Fruit fly (Drosophila melanogaster) whole organism, pupa: ENCODE measurements around the gene CG31278.

ENCODE experiments used
- CG10348 ChIP-seq: fragments of 200-800 bp; sonication (Bioruptor generic); IDR thresholded peaks from 2 replicates; pipeline ENCODE4 v1.3.6; 2022; ENCODE audit warnings: missing biosample characterization, missing genetic modification characterization
- CG12605 ChIP-seq: fragments of 200-800 bp; sonication (Bioruptor generic); IDR thresholded peaks from 2 replicates; pipeline ENCODE4 v1.3.6; 2022; ENCODE audit warnings: missing biosample characterization, missing genetic modification characterization
- CG13204 ChIP-seq: fragments of 200-800 bp; sonication (Bioruptor generic); optimal IDR thresholded peaks from 2 replicates; lab custom pipeline; 2018; ENCODE audit warnings: missing biosample characterization, mild to moderate bottlenecking, missing genetic modification characterization, moderate library complexity
- CG14655 ChIP-seq: fragments of 200-800 bp; sonication (Bioruptor generic); optimal IDR thresholded peaks from 3 replicates; lab custom pipeline; 2017; ENCODE audit warnings: mild to moderate bottlenecking, missing biosample characterization, missing genetic modification reagents, missing genetic modification characterization
- CG15710 ChIP-seq: fragments of 200-800 bp; sonication (Bioruptor generic); optimal IDR thresholded peaks from 2 replicates; lab custom pipeline; 2018; ENCODE audit warnings: missing biosample characterization, mild to moderate bottlenecking, missing genetic modification characterization, moderate library complexity
- CG17806 ChIP-seq: fragments of 200-800 bp; sonication (Bioruptor generic); optimal IDR thresholded peaks from 2 replicates; lab custom pipeline; 2018; ENCODE audit warnings: missing biosample characterization, mild to moderate bottlenecking, missing genetic modification characterization, moderate library complexity
- CG32121 ChIP-seq: fragments of 200-800 bp; sonication (Bioruptor generic); IDR thresholded peaks from 2 replicates; pipeline ENCODE4 v1.3.6; 2022; ENCODE audit warnings: missing biosample characterization, missing genetic modification characterization
- CG34367 ChIP-seq: fragments of 200-800 bp; sonication (Bioruptor generic); optimal IDR thresholded peaks from 2 replicates; lab custom pipeline; 2018; ENCODE audit warnings: missing biosample characterization, mild to moderate bottlenecking, missing genetic modification characterization
- CG4496 ChIP-seq: fragments of 200-800 bp; sonication (Bioruptor generic); IDR thresholded peaks from 3 replicates; pipeline ENCODE4 v1.3.6; 2022; ENCODE audit warnings: missing biosample characterization, missing genetic modification characterization
- CG8159 ChIP-seq: fragments of 200-800 bp; sonication (Bioruptor generic); optimal IDR thresholded peaks from 3 replicates; lab custom pipeline; 2018; ENCODE audit warnings: missing biosample characterization, mild to moderate bottlenecking, missing genetic modification characterization, moderate library complexity
- CG8301 ChIP-seq: fragments of 200-800 bp; sonication (Bioruptor generic); optimal IDR thresholded peaks from 2 replicates; lab custom pipeline; 2018; ENCODE audit warnings: missing biosample characterization, mild to moderate bottlenecking, missing genetic modification characterization
- CG9948 ChIP-seq: fragments of 200-800 bp; sonication (Bioruptor generic); optimal IDR thresholded peaks from 2 replicates; lab custom pipeline; 2018; ENCODE audit warnings: missing biosample characterization, mild to moderate bottlenecking, missing genetic modification characterization, moderate library complexity
- D1 ChIP-seq: fragments of 200-800 bp; sonication (Bioruptor generic); optimal IDR thresholded peaks from 2 replicates; lab custom pipeline; 2018; ENCODE audit warnings: missing biosample characterization, mild to moderate bottlenecking, missing genetic modification characterization, moderate library complexity
- EcR ChIP-seq: fragments of 200-800 bp; sonication (Bioruptor generic); optimal IDR thresholded peaks from 3 replicates; lab custom pipeline; 2019; ENCODE audit warnings: missing biosample characterization, missing genetic modification characterization, mild to moderate bottlenecking, moderate library complexity, missing genetic modification reagents
- Ets98B ChIP-seq: fragments of 200-800 bp; sonication (Bioruptor generic); IDR thresholded peaks from 2 replicates; pipeline ENCODE4 v1.3.6; 2022; ENCODE audit warnings: missing biosample characterization, missing genetic modification characterization
- Pif1A ChIP-seq: fragments of 200-800 bp; sonication (Bioruptor generic); optimal IDR thresholded peaks from 3 replicates; lab custom pipeline; 2016; ENCODE audit warnings: missing biosample characterization, missing genetic modification characterization
- Pif1B ChIP-seq: fragments of 200-800 bp; sonication (Bioruptor generic); optimal IDR thresholded peaks from 3 replicates; lab custom pipeline; 2016; ENCODE audit warnings: missing biosample characterization, missing genetic modification characterization
- Snoo ChIP-seq: fragments of 200-800 bp; sonication (Bioruptor generic); optimal IDR thresholded peaks from 3 replicates; lab custom pipeline; 2017; ENCODE audit warnings: missing biosample characterization, mild to moderate bottlenecking, missing genetic modification characterization, inconsistent platforms
- fd96Ca ChIP-seq: fragments of 200-800 bp; sonication (Bioruptor generic); IDR thresholded peaks from 3 replicates; pipeline ENCODE4 v1.3.6; 2022; ENCODE audit warnings: missing biosample characterization, missing genetic modification characterization
- gl ChIP-seq: fragments of 200-800 bp; sonication (Bioruptor generic); optimal IDR thresholded peaks from 2 replicates; lab custom pipeline; 2018; ENCODE audit warnings: missing biosample characterization, mild to moderate bottlenecking, missing genetic modification characterization
- rn ChIP-seq: fragments of 200-800 bp; sonication (Bioruptor generic); IDR thresholded peaks from 2 replicates; pipeline ENCODE4 v1.3.6; 2022; ENCODE audit warnings: missing biosample characterization, missing genetic modification characterization

Gene CG31278

DNA sequence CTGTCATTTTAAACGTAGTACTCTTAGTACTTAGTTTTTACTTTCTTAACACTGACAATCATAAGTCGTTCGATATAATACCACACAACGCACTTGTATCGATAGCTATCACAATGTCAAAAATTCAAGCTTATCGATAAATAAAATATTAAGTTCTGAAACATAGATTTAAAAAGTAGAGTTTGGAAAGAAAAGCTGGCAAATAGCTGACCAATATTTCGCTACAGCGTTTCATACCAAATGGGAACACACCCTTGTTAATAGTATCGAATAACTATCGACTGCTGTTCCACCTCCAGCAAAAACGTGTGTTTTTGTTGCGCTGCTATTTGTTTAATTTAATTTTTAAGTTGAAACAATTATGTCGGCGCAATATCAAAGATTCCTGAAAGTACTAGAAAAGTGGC, 11.8 kb downstream of the CG31278 start, which contains the start of the genes pug, CG14683 and CG46459:
Gene pug, plus strand, starts transcription at position 164 of the 407 bp plus-strand sequence.
Gene CG14683, plus strand, starts transcription at position 277 of the 407 bp plus-strand sequence.
Gene CG46459, plus strand, starts transcription at position 277 of the 407 bp plus-strand sequence.
- TF ChIP-seq Ets98B (0 out of 2 replicates have a peak, but pooled peaks have one; percentile 11), CG17806 (no peak)

DNA sequence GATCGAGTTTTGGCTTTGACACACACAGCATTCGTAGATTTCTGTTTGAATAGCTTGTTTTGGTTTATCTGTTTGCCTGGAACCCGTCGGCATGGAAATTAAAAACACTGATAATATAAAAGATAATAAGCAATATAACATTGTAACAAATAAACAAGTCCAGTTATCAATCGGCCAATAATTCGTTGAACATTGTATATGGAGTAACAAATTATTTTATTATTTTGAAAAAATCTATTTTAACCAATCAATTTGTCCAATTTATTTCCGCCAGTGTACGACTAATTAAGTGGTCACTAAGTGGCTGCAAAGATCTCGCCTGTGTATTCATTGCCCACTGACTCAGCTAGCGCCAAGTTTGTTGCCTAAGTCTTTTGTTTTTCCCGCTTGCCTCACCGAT, 19.3 kb downstream of the CG31278 start:
- no peak for TF ChIP-seq Snoo (tag; lab: Kevin White, UChicago)
- TF ChIP-seq CG32121 (GFP tag; lab: Robert Waterston, UW), result peak; percentile 44; the same call in 1 of the 2 replicates
- no peak for TF ChIP-seq CG8301
- TF ChIP-seq CG8159 (tag; lab: Kevin White, UChicago), result no peak
- TF ChIP-seq Ets98B, result 0 out of 2 replicates have a peak, but pooled peaks have one; percentile 20
- peak; percentile 70; the same call in 2 of the 3 replicates for TF ChIP-seq CG4496 (GFP tag; lab: Robert Waterston, UW)
- TF ChIP-seq CG12605 (GFP tag; lab: Robert Waterston, UW), result no peak

DNA sequence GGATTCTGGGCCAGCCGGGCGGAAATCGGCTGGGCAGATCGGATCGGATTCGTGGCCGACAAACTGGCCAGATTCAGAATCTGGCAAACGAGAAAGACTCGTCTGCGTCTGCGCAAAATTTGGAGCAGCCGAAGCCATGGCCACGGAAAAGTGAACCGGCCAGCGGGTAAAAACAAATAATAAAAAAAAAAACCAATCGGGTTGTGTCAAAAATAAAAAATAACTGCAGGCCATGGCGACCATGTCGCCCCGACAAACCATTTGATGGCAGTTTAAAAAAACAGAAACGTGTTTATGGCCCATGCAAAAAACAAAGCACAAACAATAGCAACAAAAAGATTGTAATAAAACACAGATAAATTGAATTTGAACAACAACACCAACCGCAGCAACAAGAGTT, 20.0 kb downstream of the CG31278 start:
- TF ChIP-seq D1 (no peak), Ets98B (peak; percentile 44; the same call in 1 of the 2 replicates), CG10348 (GFP tag; lab: Robert Waterston, UW) (no peak)

DNA sequence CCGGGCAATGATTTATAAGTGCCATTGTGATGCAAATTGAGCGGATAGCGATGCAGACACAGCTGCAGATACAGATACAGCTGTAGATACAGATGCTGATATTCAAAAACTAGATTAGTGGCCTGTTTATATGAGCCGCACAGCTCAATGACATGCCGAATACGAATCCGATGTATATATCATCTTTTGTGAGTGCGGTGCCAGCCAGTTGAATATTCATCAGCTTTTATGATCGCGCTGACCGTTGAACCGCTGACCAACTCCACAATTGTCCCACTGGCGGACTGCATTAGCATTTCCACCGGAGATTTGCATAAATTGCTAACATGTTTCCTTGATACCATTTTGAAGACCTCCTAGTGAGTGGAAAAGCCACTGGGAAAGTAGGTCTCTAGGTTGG, 20.8 kb downstream of the CG31278 start:
- TF ChIP-seq EcR (no peak), D1 (no peak), fd96Ca (GFP tag; lab: Robert Waterston, UW) (no peak), CG10348 (GFP tag; lab: Robert Waterston, UW) (no peak), CG13204 (GFP tag; lab: Kevin White, UChicago) (no peak), Ets98B (no peak), CG8301 (no peak), CG8159 (tag; lab: Kevin White, UChicago) (no peak), Snoo (tag; lab: Kevin White, UChicago) (no peak), CG15710 (tag; lab: Kevin White, UChicago) (no peak), Pif1B (no peak), CG4496 (GFP tag; lab: Robert Waterston, UW) (no peak), Pif1A (no peak), CG14655 (GFP tag; lab: Kevin White, UChicago) (no peak)

DNA sequence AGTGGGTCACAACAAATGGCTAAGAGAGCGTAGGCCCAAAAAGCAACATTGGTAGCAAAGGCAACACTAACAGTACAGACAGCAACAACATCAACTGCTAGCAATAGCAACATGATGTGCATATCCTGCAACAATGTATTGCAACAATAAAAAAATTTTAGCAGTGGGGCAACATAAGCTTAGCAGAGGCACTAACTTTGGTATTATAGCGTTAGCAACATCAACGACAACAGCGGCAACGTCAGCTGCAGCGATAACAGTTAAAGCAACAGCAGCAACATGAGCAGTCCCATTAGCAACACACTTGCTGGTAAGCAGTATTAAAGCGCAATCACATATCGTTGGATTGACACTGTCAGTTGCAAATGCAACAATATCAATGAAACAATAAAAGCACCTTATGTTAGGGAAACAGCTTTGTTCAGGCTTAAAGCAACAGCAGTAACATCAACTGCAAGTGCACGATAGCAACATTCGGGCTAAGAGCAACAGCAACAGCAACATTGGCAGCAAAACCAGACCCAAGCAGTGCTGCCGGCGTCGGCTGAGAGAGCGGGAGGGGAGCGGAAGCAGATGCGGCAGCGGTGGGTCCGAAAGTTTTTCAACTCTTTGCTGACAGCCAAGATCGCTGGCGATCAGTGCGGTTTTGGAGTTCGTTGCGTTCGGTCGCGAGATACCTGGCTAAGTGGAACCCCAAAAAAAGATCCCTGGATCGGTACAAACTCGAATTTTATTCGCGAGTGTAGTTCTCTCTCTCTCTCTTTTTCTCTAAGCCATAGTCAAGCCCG, 21.6 kb downstream of the CG31278 start, which contains the start of gene Skel:
Gene Skel, plus strand, starts transcription at position 637 of the 788 bp plus-strand sequence.
- TF ChIP-seq fd96Ca (GFP tag; lab: Robert Waterston, UW), result no peak
- TF ChIP-seq Ets98B, result peak; percentile 39; the same call in 1 of the 2 replicates
- peak; percentile 14 for TF ChIP-seq CG13204 (GFP tag; lab: Kevin White, UChicago)

DNA sequence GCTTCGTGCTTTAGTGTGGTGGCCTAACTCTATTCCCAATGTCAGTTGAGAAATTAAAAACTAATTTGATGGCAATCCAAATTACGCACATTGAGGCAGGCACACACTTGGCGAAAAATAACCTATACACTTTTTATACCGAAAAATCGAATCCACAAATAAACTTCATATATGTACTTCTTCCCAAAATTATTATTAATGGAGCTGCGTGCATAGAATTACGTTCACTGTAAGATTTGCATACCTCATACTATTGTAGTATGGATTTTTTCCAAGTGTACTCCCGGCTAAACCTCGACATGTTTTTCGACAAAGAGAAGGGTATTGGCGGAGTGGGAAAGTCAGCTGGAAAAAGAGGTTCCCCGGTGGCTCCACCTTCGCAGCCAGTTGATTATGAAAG, 23.9 kb downstream of the CG31278 start:
- no peak for TF ChIP-seq CG34367 (tag; lab: Kevin White, UChicago)
- peak; percentile 64 for TF ChIP-seq Ets98B
- TF ChIP-seq CG13204 (GFP tag; lab: Kevin White, UChicago), result no peak
- TF ChIP-seq CG4496 (GFP tag; lab: Robert Waterston, UW), result peak; percentile 67
- no peak for TF ChIP-seq CG8159 (tag; lab: Kevin White, UChicago)
- TF ChIP-seq CG8301, result peak; percentile 30
- TF ChIP-seq rn (GFP tag; lab: Robert Waterston, UW), result peak; percentile 35; the same call in 1 of the 2 replicates
- TF ChIP-seq fd96Ca (GFP tag; lab: Robert Waterston, UW), result 0 out of 3 replicates have a peak, but pooled peaks have one; percentile 30
- no peak for TF ChIP-seq CG15710 (tag; lab: Kevin White, UChicago)
- peak; percentile 71 for TF ChIP-seq CG32121 (GFP tag; lab: Robert Waterston, UW)
- TF ChIP-seq Pif1B, result no peak
- no peak for TF ChIP-seq Snoo (tag; lab: Kevin White, UChicago)
- no peak for TF ChIP-seq Pif1A
- peak; percentile 52 for TF ChIP-seq CG14655 (GFP tag; lab: Kevin White, UChicago)
- TF ChIP-seq CG17806, result peak; percentile 2
- TF ChIP-seq D1, result no peak
- no peak for TF ChIP-seq EcR
- TF ChIP-seq CG12605 (GFP tag; lab: Robert Waterston, UW), result no peak
- no peak for TF ChIP-seq CG9948
- no peak for TF ChIP-seq CG10348 (GFP tag; lab: Robert Waterston, UW)
- no peak for TF ChIP-seq gl (tag; lab: Kevin White, UChicago)

DNA sequence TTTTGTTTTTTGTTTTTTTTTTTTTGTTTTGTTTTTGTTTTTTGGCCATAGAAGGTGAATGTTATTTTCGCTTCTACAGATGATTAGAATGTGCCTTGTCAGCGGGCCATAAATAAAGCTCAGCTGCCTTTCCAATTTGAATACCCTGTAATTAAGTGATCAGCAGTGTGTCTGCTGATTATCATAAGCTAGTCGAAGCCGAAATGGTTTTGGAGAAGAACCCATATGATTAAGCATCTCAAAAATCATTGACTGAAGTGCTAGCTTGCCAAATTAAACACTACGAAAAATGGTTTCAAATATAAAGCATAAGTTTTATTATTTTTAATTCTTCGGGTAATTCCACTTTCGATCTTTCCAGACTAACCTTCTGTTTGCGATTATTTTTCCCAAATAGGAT, 24.9 kb downstream of the CG31278 start:
- TF ChIP-seq CG14655 (GFP tag; lab: Kevin White, UChicago), result no peak
- TF ChIP-seq fd96Ca (GFP tag; lab: Robert Waterston, UW), result no peak
- no peak for TF ChIP-seq CG10348 (GFP tag; lab: Robert Waterston, UW)
- no peak for TF ChIP-seq CG34367 (tag; lab: Kevin White, UChicago)
- TF ChIP-seq CG17806, result no peak
- TF ChIP-seq CG32121 (GFP tag; lab: Robert Waterston, UW), result no peak
- no peak for TF ChIP-seq CG4496 (GFP tag; lab: Robert Waterston, UW)
- TF ChIP-seq rn (GFP tag; lab: Robert Waterston, UW), result no peak
- TF ChIP-seq Snoo (tag; lab: Kevin White, UChicago), result no peak
- TF ChIP-seq Pif1B, result no peak
- no peak for TF ChIP-seq CG15710 (tag; lab: Kevin White, UChicago)
- TF ChIP-seq CG8301, result no peak
- TF ChIP-seq CG9948, result no peak
- TF ChIP-seq CG12605 (GFP tag; lab: Robert Waterston, UW), result no peak
- no peak for TF ChIP-seq Pif1A
- no peak for TF ChIP-seq D1
- TF ChIP-seq CG13204 (GFP tag; lab: Kevin White, UChicago), result no peak
- TF ChIP-seq Ets98B, result no peak
- no peak for TF ChIP-seq CG8159 (tag; lab: Kevin White, UChicago)
- no peak for TF ChIP-seq gl (tag; lab: Kevin White, UChicago)
